Worm (Caenorhabditis elegans): ENCODE measurements around the gene tbc-3.

DNA sequence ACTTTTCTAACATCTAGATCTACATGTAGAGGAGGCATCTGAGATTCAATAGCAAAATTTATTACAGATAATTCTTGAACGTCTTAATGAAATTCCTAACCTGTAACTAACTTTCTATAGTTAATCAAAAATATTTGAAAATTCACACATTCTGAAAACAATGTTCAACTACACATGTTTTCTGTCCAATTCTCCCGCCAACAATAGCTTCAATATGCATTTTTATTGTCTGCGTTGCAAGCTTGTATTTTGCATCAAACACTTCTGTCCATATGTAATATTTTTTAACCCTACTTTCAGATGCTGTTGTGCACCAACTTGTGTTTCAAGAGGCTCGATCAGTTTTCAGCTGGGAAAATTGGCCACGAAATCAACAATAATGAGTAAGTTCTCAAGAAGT is at the start of gene tbc-3:
- no peak for TF ChIP-seq cog-1 (tag; optimal IDR thresholded peaks at IDR 0.05)
- no peak for TF ChIP-seq klf-2 (GFP tag; conservative IDR thresholded peaks at IDR 0.05)
- TF ChIP-seq tab-1 (GFP tag; IDR thresholded peaks at IDR 0.05), result no peak
- TF ChIP-seq flt-1 (GFP tag; IDR thresholded peaks at IDR 0.05), result no peak
- TF ChIP-seq ztf-23 (GFP tag; IDR thresholded peaks at IDR 0.05), result no peak
- no peak for TF ChIP-seq ztf-29 (GFP tag; IDR thresholded peaks at IDR 0.05)

Measured in whole organism, midembryonic.